Fruit fly (Drosophila melanogaster): ENCODE results near the gene IFT57.

IFT57 gene

DNA sequence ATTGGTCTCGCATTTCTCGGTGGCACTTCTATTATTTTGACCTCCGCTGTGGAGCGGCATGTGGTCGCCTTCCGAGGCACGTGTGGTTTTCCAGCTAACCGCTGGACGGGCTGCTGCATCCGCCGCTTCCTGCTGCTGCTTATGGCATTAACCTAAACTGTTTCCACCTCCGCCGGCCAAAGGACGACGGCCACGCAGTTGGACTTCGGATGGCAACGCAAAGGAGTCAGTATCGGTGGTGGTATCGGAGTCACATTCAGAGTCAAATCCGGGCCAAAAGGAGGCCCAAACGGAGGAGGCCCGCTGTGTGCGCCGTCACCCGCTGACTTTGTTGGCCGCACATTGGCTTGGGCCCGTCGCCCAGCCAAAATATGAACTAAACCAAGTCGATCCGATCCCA, 19.2 kb downstream of the IFT57 start:
- no peak for TF ChIP-seq CG15710 (tag; optimal IDR thresholded peaks at IDR 0.05)
- TF ChIP-seq EcR (GFP tag; optimal IDR thresholded peaks at IDR 0.05) = no peak
- no peak for TF ChIP-seq rn (GFP tag; IDR thresholded peaks at IDR 0.05)
- TF ChIP-seq CG4496 (GFP tag; IDR thresholded peaks at IDR 0.05) = no peak
- TF ChIP-seq CG8301 (tag; optimal IDR thresholded peaks at IDR 0.05) = no peak
- no peak for TF ChIP-seq CG9948 (tag; optimal IDR thresholded peaks at IDR 0.05)
- no peak for TF ChIP-seq Snoo (tag; optimal IDR thresholded peaks at IDR 0.05)
- no peak for TF ChIP-seq D1 (tag; optimal IDR thresholded peaks at IDR 0.05)
- TF ChIP-seq Pif1B (GFP tag; optimal IDR thresholded peaks at IDR 0.05) = no peak
- no peak for TF ChIP-seq CG17806 (tag; optimal IDR thresholded peaks at IDR 0.05)
- no peak for TF ChIP-seq fd96Ca (GFP tag; IDR thresholded peaks at IDR 0.05)
- TF ChIP-seq CG13204 (GFP tag; optimal IDR thresholded peaks at IDR 0.05) = no peak
- TF ChIP-seq CG32121 (GFP tag; IDR thresholded peaks at IDR 0.05) = no peak
- no peak for TF ChIP-seq Pif1A (GFP tag; optimal IDR thresholded peaks at IDR 0.05)

- TF ChIP-seq CG34367 (tag; optimal IDR thresholded peaks at IDR 0.05) (no peak), CG4496 (GFP tag; IDR thresholded peaks at IDR 0.05) (no peak), CG9948 (tag; optimal IDR thresholded peaks at IDR 0.05) (no peak), CG8159 (tag; optimal IDR thresholded peaks at IDR 0.05) (no peak), CG13204 (GFP tag; optimal IDR thresholded peaks at IDR 0.05) (no peak), Snoo (tag; optimal IDR thresholded peaks at IDR 0.05) (no peak)
Measured at dm6 chr2L:3550583-3550982, 20.0 kb downstream of the IFT57 start.

- TF ChIP-seq fd96Ca (GFP tag; IDR thresholded peaks at IDR 0.05) (peak; percentile 68; the same call in 2 of the 3 replicates), CG8159 (tag; optimal IDR thresholded peaks at IDR 0.05) (peak; percentile 85), CG15710 (tag; optimal IDR thresholded peaks at IDR 0.05) (peak; percentile 85), gl (tag; optimal IDR thresholded peaks at IDR 0.05) (peak; percentile 72), Pif1B (GFP tag; optimal IDR thresholded peaks at IDR 0.05) (peak; percentile 55), CG34367 (tag; optimal IDR thresholded peaks at IDR 0.05) (peak; percentile 67), CG14655 (GFP tag; optimal IDR thresholded peaks at IDR 0.05) (peak; percentile 69), CG4496 (GFP tag; IDR thresholded peaks at IDR 0.05) (peak; percentile 66; the same call in 2 of the 3 replicates), CG13204 (GFP tag; optimal IDR thresholded peaks at IDR 0.05) (peak; percentile 54), EcR (GFP tag; optimal IDR thresholded peaks at IDR 0.05) (no peak), Ets98B (GFP tag; IDR thresholded peaks at IDR 0.05) (0 out of 2 replicates have a peak, but pooled peaks have one; percentile 21), CG9948 (tag; optimal IDR thresholded peaks at IDR 0.05) (peak; percentile 81), CG17806 (tag; optimal IDR thresholded peaks at IDR 0.05) (peak; percentile 82), rn (GFP tag; IDR thresholded peaks at IDR 0.05) (no peak), CG12605 (GFP tag; IDR thresholded peaks at IDR 0.05) (peak; percentile 26; the same call in 1 of the 2 replicates), D1 (tag; optimal IDR thresholded peaks at IDR 0.05) (peak; percentile 31), CG32121 (GFP tag; IDR thresholded peaks at IDR 0.05) (no peak), CG8301 (tag; optimal IDR thresholded peaks at IDR 0.05) (peak; percentile 48), Pif1A (GFP tag; optimal IDR thresholded peaks at IDR 0.05) (peak; percentile 66), CG10348 (GFP tag; IDR thresholded peaks at IDR 0.05) (no peak), Snoo (tag; optimal IDR thresholded peaks at IDR 0.05) (peak; percentile 50)
Measured at dm6 chr2L:3552773-3553172, 22.2 kb downstream of the IFT57 start.

DNA sequence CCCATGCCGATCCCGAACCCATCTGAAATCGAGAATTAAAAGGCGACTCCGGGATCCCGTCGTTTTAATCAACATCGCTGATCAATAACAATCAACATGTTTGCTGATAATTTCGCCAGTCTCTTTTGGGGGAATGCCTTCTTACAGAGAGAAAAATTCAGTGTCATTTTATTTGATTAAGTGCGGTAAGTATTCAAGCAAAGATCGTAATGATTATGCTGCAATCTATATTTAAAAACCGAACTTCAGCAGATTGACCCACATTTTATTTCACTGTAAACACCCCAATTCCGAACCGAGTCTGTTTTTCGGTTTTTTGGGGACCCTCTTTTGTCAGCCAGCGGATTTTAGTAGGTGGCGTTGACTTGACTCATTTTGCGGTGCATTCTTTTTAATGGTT, 23.3 kb downstream of the IFT57 start:
- TF ChIP-seq Snoo (tag; optimal IDR thresholded peaks at IDR 0.05) (peak; percentile 55), Pif1A (GFP tag; optimal IDR thresholded peaks at IDR 0.05) (no peak)

- TF ChIP-seq Pif1A (GFP tag; optimal IDR thresholded peaks at IDR 0.05) = no peak
- no peak for TF ChIP-seq CG8159 (tag; optimal IDR thresholded peaks at IDR 0.05)
- TF ChIP-seq Snoo (tag; optimal IDR thresholded peaks at IDR 0.05) = no peak
- no peak for TF ChIP-seq CG34367 (tag; optimal IDR thresholded peaks at IDR 0.05)
- TF ChIP-seq CG14655 (GFP tag; optimal IDR thresholded peaks at IDR 0.05) = no peak
- no peak for TF ChIP-seq CG32121 (GFP tag; IDR thresholded peaks at IDR 0.05)
- no peak for TF ChIP-seq CG17806 (tag; optimal IDR thresholded peaks at IDR 0.05)
- TF ChIP-seq CG4496 (GFP tag; IDR thresholded peaks at IDR 0.05) = no peak
- TF ChIP-seq CG13204 (GFP tag; optimal IDR thresholded peaks at IDR 0.05) = no peak
- TF ChIP-seq CG8301 (tag; optimal IDR thresholded peaks at IDR 0.05) = no peak
- no peak for TF ChIP-seq CG10348 (GFP tag; IDR thresholded peaks at IDR 0.05)
- no peak for TF ChIP-seq CG9948 (tag; optimal IDR thresholded peaks at IDR 0.05)
- TF ChIP-seq CG15710 (tag; optimal IDR thresholded peaks at IDR 0.05) = no peak
- TF ChIP-seq CG12605 (GFP tag; IDR thresholded peaks at IDR 0.05) = no peak
Measured at dm6 chr2L:3555408-3556058, 24.9 kb downstream of the IFT57 start.

- TF ChIP-seq D1 (tag; optimal IDR thresholded peaks at IDR 0.05) = no peak
- no peak for TF ChIP-seq CG15710 (tag; optimal IDR thresholded peaks at IDR 0.05)
- TF ChIP-seq Pif1A (GFP tag; optimal IDR thresholded peaks at IDR 0.05) = no peak
- TF ChIP-seq CG17806 (tag; optimal IDR thresholded peaks at IDR 0.05) = no peak
- TF ChIP-seq gl (tag; optimal IDR thresholded peaks at IDR 0.05) = no peak
- TF ChIP-seq CG14655 (GFP tag; optimal IDR thresholded peaks at IDR 0.05) = no peak
- TF ChIP-seq CG9948 (tag; optimal IDR thresholded peaks at IDR 0.05) = no peak
- TF ChIP-seq CG4496 (GFP tag; IDR thresholded peaks at IDR 0.05) = no peak
- TF ChIP-seq CG8159 (tag; optimal IDR thresholded peaks at IDR 0.05) = no peak
- no peak for TF ChIP-seq fd96Ca (GFP tag; IDR thresholded peaks at IDR 0.05)
- no peak for TF ChIP-seq Pif1B (GFP tag; optimal IDR thresholded peaks at IDR 0.05)
- no peak for TF ChIP-seq CG10348 (GFP tag; IDR thresholded peaks at IDR 0.05)
- no peak for TF ChIP-seq CG34367 (tag; optimal IDR thresholded peaks at IDR 0.05)
- no peak for TF ChIP-seq CG8301 (tag; optimal IDR thresholded peaks at IDR 0.05)
- no peak for TF ChIP-seq EcR (GFP tag; optimal IDR thresholded peaks at IDR 0.05)
- no peak for TF ChIP-seq Snoo (tag; optimal IDR thresholded peaks at IDR 0.05)
- no peak for TF ChIP-seq CG32121 (GFP tag; IDR thresholded peaks at IDR 0.05)
Measured at dm6 chr2L:3556937-3557336, 26.3 kb downstream of the IFT57 start.
